Fruit fly (Drosophila melanogaster): ENCODE measurements around the gene Atxn7.

The Atxn7 gene

DNA sequence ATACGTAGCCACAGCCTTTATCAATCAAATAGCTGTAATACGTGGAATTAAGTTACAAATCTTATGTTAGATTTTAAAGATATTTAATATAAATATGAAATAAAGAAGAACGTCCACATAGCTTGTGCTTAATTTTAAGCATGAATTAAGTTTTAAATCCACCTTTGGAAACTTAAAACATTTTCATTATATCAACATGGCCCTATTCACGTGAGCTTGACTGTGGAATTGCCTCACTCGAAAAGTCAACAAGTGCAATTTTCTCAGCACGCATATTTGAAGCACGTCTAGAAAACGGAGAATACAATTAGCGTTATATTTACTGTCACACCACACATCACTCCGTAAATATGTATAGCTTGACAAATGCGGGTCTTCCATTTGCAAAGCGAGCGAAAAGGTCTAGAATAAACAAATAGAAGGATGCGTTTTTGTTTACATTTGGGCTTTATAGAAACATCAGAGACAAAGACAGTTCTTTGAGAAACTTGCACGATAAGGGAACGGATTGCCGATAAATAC lies 12.0 kb upstream of the Atxn7 start (continued):
- peak; percentile 81; the same call in 2 of the 3 replicates for TF ChIP-seq ase (GFP tag; IDR thresholded peaks at IDR 0.05)
- TF ChIP-seq nmo (GFP tag; optimal IDR thresholded peaks at IDR 0.05): peak; percentile 93
- TF ChIP-seq bcd (GFP tag; optimal IDR thresholded peaks at IDR 0.05): peak; percentile 84
- TF ChIP-seq Awh (GFP tag; IDR thresholded peaks at IDR 0.05): peak; percentile 77
- TF ChIP-seq CG10274 (GFP tag; optimal IDR thresholded peaks at IDR 0.05): peak; percentile 62
- TF ChIP-seq lola (GFP tag; optimal IDR thresholded peaks at IDR 0.05): peak in 1 of 3 experiments; percentile 90
- TF ChIP-seq da (GFP tag; optimal IDR thresholded peaks at IDR 0.05): no peak
- no peak for TF ChIP-seq ato (GFP tag; IDR thresholded peaks at IDR 0.05; ENCODE audit: partially characterized antibody)
- TF ChIP-seq E2f2 (GFP tag; IDR thresholded peaks at IDR 0.05): peak; percentile 61
- TF ChIP-seq shn (GFP tag; optimal IDR thresholded peaks at IDR 0.05): peak; percentile 41
- TF ChIP-seq CG17328 (GFP tag; IDR thresholded peaks at IDR 0.05): peak; percentile 89
- TF ChIP-seq CG9437 (GFP tag; optimal IDR thresholded peaks at IDR 0.05): peak; percentile 77
- peak; percentile 74; the same call in 2 of the 3 replicates for TF ChIP-seq CG7357 (GFP tag; IDR thresholded peaks at IDR 0.05)
- peak; percentile 83; the same call in 1 of the 2 replicates for TF ChIP-seq CG32772 (GFP tag; IDR thresholded peaks at IDR 0.05)
- peak; percentile 74 for TF ChIP-seq Nf-YA (GFP tag; IDR thresholded peaks at IDR 0.05)
- peak; percentile 76 for TF ChIP-seq CG10959 (GFP tag; IDR thresholded peaks at IDR 0.05)
- no peak for TF ChIP-seq Lpt (GFP tag; optimal IDR thresholded peaks at IDR 0.05)
- TF ChIP-seq B-H1 (GFP tag; IDR thresholded peaks at IDR 0.05): peak; percentile 71
- TF ChIP-seq CG1792 (GFP tag; optimal IDR thresholded peaks at IDR 0.05): peak; percentile 25
- peak; percentile 64 for TF ChIP-seq MBD-R2 (GFP tag; IDR thresholded peaks at IDR 0.05)
- TF ChIP-seq gcm (GFP tag; optimal IDR thresholded peaks at IDR 0.05): peak; percentile 91
- peak; percentile 92 for TF ChIP-seq tap (tag; optimal IDR thresholded peaks at IDR 0.05)
- TF ChIP-seq cas (GFP tag; IDR thresholded peaks at IDR 0.05): peak; percentile 74
- peak; percentile 90 for TF ChIP-seq nerfin-1 (tag; optimal IDR thresholded peaks at IDR 0.05)
- TF ChIP-seq Ets97D (GFP tag; optimal IDR thresholded peaks at IDR 0.05): peak; percentile 48
- TF ChIP-seq CG15514 (GFP tag; optimal IDR thresholded peaks at IDR 0.05): peak; percentile 80
- no peak for TF ChIP-seq tna (GFP tag; IDR thresholded peaks at IDR 0.05; ENCODE audit: partially characterized antibody)
- peak; percentile 81 for TF ChIP-seq CG5180 (GFP tag; optimal IDR thresholded peaks at IDR 0.05)
- peak; percentile 85 for TF ChIP-seq dysf (GFP tag; IDR thresholded peaks at IDR 0.05)
- peak; percentile 94 for TF ChIP-seq lab (GFP tag; optimal IDR thresholded peaks at IDR 0.05)
- peak; percentile 86 for TF ChIP-seq CG6854 (GFP tag; optimal IDR thresholded peaks at IDR 0.05)
- TF ChIP-seq Ssrp (tag; optimal IDR thresholded peaks at IDR 0.05): peak; percentile 89
- peak; percentile 87 for TF ChIP-seq CG17385 (GFP tag; optimal IDR thresholded peaks at IDR 0.05)
- no peak for TF ChIP-seq knrl (GFP tag; IDR thresholded peaks at IDR 0.05; ENCODE audit: partially characterized antibody)
- TF ChIP-seq Bteb2 (GFP tag; optimal IDR thresholded peaks at IDR 0.05): peak; percentile 76
- TF ChIP-seq twi (tag; optimal IDR thresholded peaks at IDR 0.05): peak; percentile 81
- TF ChIP-seq fd3F (GFP tag; optimal IDR thresholded peaks at IDR 0.05): peak; percentile 89
- TF ChIP-seq Fer2 (tag; optimal IDR thresholded peaks at IDR 0.05): peak; percentile 84
- TF ChIP-seq CG10462 (GFP tag; optimal IDR thresholded peaks at IDR 0.05): peak; percentile 63
- TF ChIP-seq Antp (GFP tag; optimal IDR thresholded peaks at IDR 0.05): peak; percentile 26
- peak; percentile 72 for TF ChIP-seq Six4 (GFP tag; optimal IDR thresholded peaks at IDR 0.05)
- TF ChIP-seq ftz-f1 (GFP tag; optimal IDR thresholded peaks at IDR 0.05): no peak
- peak; percentile 93 for TF ChIP-seq CG31441 (GFP tag; IDR thresholded peaks at IDR 0.05)
- peak; percentile 40 for TF ChIP-seq slp2 (GFP tag; optimal IDR thresholded peaks at IDR 0.05)
- TF ChIP-seq trem (tag; optimal IDR thresholded peaks at IDR 0.05): peak; percentile 88
- TF ChIP-seq zfh2 (GFP tag; optimal IDR thresholded peaks at IDR 0.05): peak; percentile 16
- peak; percentile 88 for TF ChIP-seq CG2875 (GFP tag; optimal IDR thresholded peaks at IDR 0.05)
- TF ChIP-seq CG8944 (GFP tag; optimal IDR thresholded peaks at IDR 0.05): peak; percentile 29
- no peak for TF ChIP-seq Hr39 (optimal IDR thresholded peaks at IDR 0.05)
- no peak for TF ChIP-seq Sry-δ (GFP tag; optimal IDR thresholded peaks at IDR 0.05)
- peak; percentile 78 for TF ChIP-seq Chrac-16 (GFP tag; optimal IDR thresholded peaks at IDR 0.05)

All from whole organism, embryonic.